Fruit fly (Drosophila melanogaster) whole organism: ENCODE measurements around the gene CG7810.

Experiments
- CG8478 ChIP-seq: fragments of >200 bp; optimal IDR thresholded peaks from 2 replicates; lab custom pipeline; 2018; ENCODE audit warnings: inconsistent platforms
- Dll ChIP-seq: fragments of >200 bp; optimal IDR thresholded peaks from 2 replicates; lab custom pipeline; 2017
- EcR ChIP-seq, 2 experiments: fragments of >200 bp; optimal IDR thresholded peaks; 2 replicates each; lab custom pipeline; 2017; ENCODE audit warnings: missing biosample characterization in 2 of 2, missing genetic modification characterization in 2 of 2, missing genetic modification reagents in 2 of 2
- pan ChIP-seq: fragments of >200 bp; optimal IDR thresholded peaks from 2 replicates; lab custom pipeline; 2017
- psq ChIP-seq: fragments of >200 bp; optimal IDR thresholded peaks from 2 replicates; lab custom pipeline; 2017
- usp ChIP-seq: fragments of >200 bp; optimal IDR thresholded peaks from 2 replicates; lab custom pipeline; 2017; ENCODE audit warnings: missing biosample characterization, missing genetic modification characterization, mixed read lengths

The CG7810 gene

dm6 chr2L:8274958-8275584 is 35.9 kb downstream of the CG7810 start:
- TF ChIP-seq usp (GFP tag; lab: Kevin White, UChicago) = no peak
- TF ChIP-seq Dll (lab: Kevin White, UChicago) = no peak

dm6 chr2L:8274127-8274526 is 36.9 kb downstream of the CG7810 start:
- no peak for TF ChIP-seq Dll (lab: Kevin White, UChicago)
- no peak for TF ChIP-seq usp (GFP tag; lab: Kevin White, UChicago)
- TF ChIP-seq pan (lab: Kevin White, UChicago) = no peak
- no peak for TF ChIP-seq psq
- no peak for TF ChIP-seq CG8478 (lab: Kevin White, UChicago)

DNA sequence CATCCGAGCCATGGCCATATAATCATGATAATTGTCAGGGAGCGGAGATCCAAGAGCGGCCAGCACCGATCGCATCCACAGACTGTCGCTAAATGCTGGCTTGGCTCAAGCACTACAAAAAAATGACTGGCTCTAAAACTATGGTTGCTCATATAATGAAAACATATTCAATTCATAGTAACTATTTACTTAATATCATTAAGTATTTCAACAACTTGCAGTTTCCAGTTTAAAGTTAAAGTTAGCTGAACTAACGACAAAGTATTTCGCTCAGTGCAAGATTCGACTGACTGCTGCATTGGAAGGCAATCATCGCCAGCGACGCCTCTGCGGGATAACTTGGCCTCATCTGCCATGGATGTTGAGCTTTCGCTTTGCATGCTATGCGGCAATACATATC is 40.1 kb downstream of the CG7810 start:
- TF ChIP-seq psq (no peak), usp (GFP tag; lab: Kevin White, UChicago) (no peak), CG8478 (lab: Kevin White, UChicago) (no peak)

dm6 chr2L:8268679-8269078 is 42.3 kb downstream of the CG7810 start:
- TF ChIP-seq Dll (lab: Kevin White, UChicago) (no peak), pan (lab: Kevin White, UChicago) (no peak), usp (GFP tag; lab: Kevin White, UChicago) (no peak), EcR (GFP tag; optimal IDR thresholded peaks at IDR 0.05; lab: Kevin White, UChicago) (no peak)

DNA sequence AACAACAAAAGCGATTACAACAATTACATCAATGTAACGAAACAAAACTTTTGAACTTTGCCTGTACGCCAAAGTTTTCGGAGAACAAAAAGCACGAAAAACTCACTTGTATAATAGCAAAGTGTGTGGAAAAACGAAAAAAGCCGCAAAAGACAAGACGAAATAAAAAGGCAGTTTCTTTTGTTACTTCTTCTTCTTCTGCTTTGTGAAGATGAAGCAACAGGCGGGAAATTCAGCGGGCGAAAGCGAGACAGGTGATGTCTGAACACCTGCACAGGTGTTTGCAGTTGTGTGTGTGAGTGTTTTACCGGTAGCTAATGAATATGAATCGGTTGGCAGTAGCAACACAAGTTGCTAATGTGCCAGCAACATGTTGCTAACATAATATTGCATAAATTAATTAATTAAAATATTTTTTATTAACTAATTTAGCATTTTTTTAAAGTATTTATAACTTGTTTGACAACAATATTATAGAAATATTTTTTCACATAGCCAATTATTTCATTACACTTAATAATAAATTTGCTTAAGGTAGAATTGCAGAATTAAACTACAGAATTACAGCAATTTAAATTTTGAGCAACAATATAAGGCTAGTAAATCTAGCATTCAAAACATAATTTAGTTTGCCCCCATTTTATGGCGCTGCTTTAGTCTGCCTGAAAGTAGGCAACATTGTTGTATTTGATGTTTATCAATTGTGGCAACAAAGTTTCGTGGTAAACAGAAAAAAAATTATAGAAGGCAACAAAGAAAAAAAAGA is 44.1 kb downstream of the CG7810 start:
- no peak for TF ChIP-seq usp (GFP tag; lab: Kevin White, UChicago)
- TF ChIP-seq EcR (GFP tag; optimal IDR thresholded peaks at IDR 0.05; lab: Kevin White, UChicago) = no peak
- TF ChIP-seq Dll (lab: Kevin White, UChicago) = no peak
- TF ChIP-seq psq = no peak
- TF ChIP-seq CG8478 (lab: Kevin White, UChicago) = no peak
- TF ChIP-seq pan (lab: Kevin White, UChicago) = no peak

DNA sequence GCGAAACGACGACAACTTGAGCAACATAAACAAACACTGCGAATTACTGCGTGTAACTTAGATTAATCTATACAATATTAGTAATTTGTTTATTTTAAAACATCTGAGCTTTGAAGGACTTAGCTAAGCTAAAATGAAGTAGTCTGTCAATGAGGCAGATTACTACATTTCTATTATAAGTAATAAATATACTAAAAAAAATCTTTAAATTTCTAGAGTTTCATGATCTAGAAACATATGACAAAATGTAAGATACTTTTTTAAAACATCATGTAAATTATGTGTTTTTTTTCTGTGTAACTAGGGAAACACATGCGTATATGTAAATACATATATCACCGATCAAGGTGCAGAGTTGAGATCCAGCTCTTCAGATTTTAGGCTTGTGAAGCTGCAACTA is 44.9 kb downstream of the CG7810 start:
- TF ChIP-seq psq = no peak
- no peak for TF ChIP-seq CG8478 (lab: Kevin White, UChicago)
- no peak for TF ChIP-seq Dll (lab: Kevin White, UChicago)
- TF ChIP-seq pan (lab: Kevin White, UChicago) = no peak
- no peak for TF ChIP-seq usp (GFP tag; lab: Kevin White, UChicago)
- TF ChIP-seq EcR (GFP tag; optimal IDR thresholded peaks at IDR 0.05; lab: Kevin White, UChicago) = no peak
